Worm (Caenorhabditis elegans) whole organism, L4/young adult: Measurements from ENCODE around the gene C45G9.15.

ENCODE experiments used
- W03F9.2 ChIP-seq: fragments of 150-350 bp; optimal IDR thresholded peaks from 2 replicates; lab custom pipeline; 2014; ENCODE audit warnings: missing biosample characterization, missing genetic modification characterization
- dao-5 ChIP-seq: sonication (generic microtip); optimal IDR thresholded peaks from 2 replicates; lab custom pipeline; 2016; ENCODE audit warnings: missing genotype, missing genetic modification characterization, moderate library complexity, missing compliant biosample characterization
- him-1 ChIP-seq: sonication (generic microtip); optimal IDR thresholded peaks from 2 replicates; lab custom pipeline; 2016; ENCODE audit warnings: missing genotype, missing genetic modification reagents, missing genetic modification characterization, missing compliant biosample characterization

- TF ChIP-seq W03F9.2 (tag; lab: Kevin White, UChicago) (no peak), him-1 (tag; lab: Kevin White, UChicago) (no peak), dao-5 (no peak)
These were observed 34.3 kb downstream of the C45G9.15 start, which contains the start of gene larp-1 for ce11 chrIII:5017550-5017949.
